Worm (Caenorhabditis elegans) whole organism, midembryonic: ENCODE data around the gene Y57G11A.5.

Experiments
- T22C8.4 ChIP-seq: fragments of 200-800 bp; sonication (Bioruptor generic); IDR thresholded peaks from 2 replicates; pipeline ENCODE4 v1.3.6; 2022; ENCODE audit warnings: missing genetic modification characterization, missing compliant biosample characterization
- flt-1 ChIP-seq: fragments of 200-800 bp; sonication (Bioruptor generic); IDR thresholded peaks from 2 replicates; pipeline ENCODE4 v1.3.6; 2022; ENCODE audit warnings: missing genetic modification characterization, missing compliant biosample characterization
- klf-2 ChIP-seq: fragments of 200-800 bp; sonication (Bioruptor generic); conservative IDR thresholded peaks from 2 replicates; pipeline ENCODE4 v1.3.6; 2022; ENCODE audit warnings: missing genetic modification reagents, missing genetic modification characterization, missing compliant biosample characterization

DNA sequence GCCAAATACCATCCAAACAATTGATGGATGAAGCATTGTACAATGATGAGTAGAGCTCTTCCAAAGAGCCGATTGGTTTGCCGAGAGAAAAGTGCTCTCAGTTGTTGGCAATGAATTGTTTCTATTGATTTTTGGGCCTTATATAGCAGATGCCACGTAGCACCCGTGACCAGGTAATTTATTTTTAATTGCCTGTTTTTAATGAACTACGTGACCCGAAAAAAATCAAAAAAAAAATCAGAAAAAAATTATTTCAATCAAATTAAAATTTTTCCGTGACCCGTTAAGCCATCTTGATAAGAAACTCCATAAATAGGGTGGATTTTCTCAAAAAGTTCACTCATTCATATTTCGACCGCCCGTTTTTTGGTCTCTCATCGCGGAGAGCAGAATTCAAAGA, 7.1 kb upstream of the Y57G11A.5 start, which contains the start of the genes Y57G11A.2 and T27E7.1:
- TF ChIP-seq T22C8.4 (GFP tag; lab: Robert Waterston, UW), result no peak
- TF ChIP-seq klf-2 (GFP tag; lab: Robert Waterston, UW), result no peak
- no peak for TF ChIP-seq flt-1
